Worm (Caenorhabditis elegans) whole organism, L2 larva: ENCODE data around the gene C18E9.5.

Source experiments
- C34F6.9 ChIP-seq: fragments of 150-350 bp; optimal IDR thresholded peaks from 2 replicates; lab custom pipeline; 2014; ENCODE audit warnings: missing biosample characterization, missing genetic modification characterization
- R02D3.7 ChIP-seq: fragments of 150-350 bp; optimal IDR thresholded peaks from 2 replicates; lab custom pipeline; 2014; ENCODE audit warnings: missing biosample characterization, missing genetic modification characterization
- Y55F3AM.14 ChIP-seq: fragments of 200-800 bp; sonication (Bioruptor generic); optimal IDR thresholded peaks from 2 replicates; lab custom pipeline; 2018; ENCODE audit warnings: mild to moderate bottlenecking, missing genetic modification characterization, missing compliant biosample characterization
- ZK546.5 ChIP-seq: sonication (generic microtip); optimal IDR thresholded peaks from 2 replicates; lab custom pipeline; 2017; ENCODE audit warnings: missing biosample characterization, missing genetic modification characterization
- alr-1 ChIP-seq: fragments of 150-350 bp; optimal IDR thresholded peaks from 2 replicates; lab custom pipeline; 2014; ENCODE audit warnings: missing biosample characterization, missing genetic modification characterization
- aly-2 ChIP-seq: fragments of 150-350 bp; optimal IDR thresholded peaks from 2 replicates; lab custom pipeline; 2014; ENCODE audit warnings: missing biosample characterization, missing genetic modification characterization
- ceh-16 ChIP-seq: fragments of 150-350 bp; optimal IDR thresholded peaks from 2 replicates; lab custom pipeline; 2014; ENCODE audit warnings: missing biosample characterization, missing genetic modification characterization
- ceh-82 ChIP-seq: fragments of 150-350 bp; optimal IDR thresholded peaks from 2 replicates; lab custom pipeline; 2014; ENCODE audit warnings: missing biosample characterization, missing genetic modification characterization
- crh-2 ChIP-seq: sonication (generic microtip); optimal IDR thresholded peaks from 2 replicates; lab custom pipeline; 2017; ENCODE audit warnings: missing biosample characterization, missing genetic modification characterization
- dmd-4 ChIP-seq: sonication (generic microtip); optimal IDR thresholded peaks from 2 replicates; lab custom pipeline; 2017; ENCODE audit warnings: missing biosample characterization, missing genetic modification characterization
- egl-27 ChIP-seq: sonication (generic microtip); optimal IDR thresholded peaks from 3 replicates; lab custom pipeline; 2017; ENCODE audit warnings: missing biosample characterization, missing genetic modification reagents, missing genetic modification characterization
- elt-1 ChIP-seq: fragments of 150-350 bp; optimal IDR thresholded peaks from 2 replicates; lab custom pipeline; 2014; ENCODE audit warnings: missing biosample characterization, missing genetic modification characterization
- fos-1 ChIP-seq: fragments of 150-350 bp; optimal IDR thresholded peaks from 2 replicates; lab custom pipeline; 2014; ENCODE audit warnings: missing biosample characterization, missing genetic modification characterization
- gmeb-1 ChIP-seq: fragments of 150-350 bp; optimal IDR thresholded peaks from 2 replicates; lab custom pipeline; 2014; ENCODE audit warnings: missing biosample characterization, missing genetic modification characterization
- lin-11 ChIP-seq: fragments of 150-350 bp; sonication (generic microtip); optimal IDR thresholded peaks from 2 replicates; lab custom pipeline; 2014; ENCODE audit warnings: missing biosample characterization, missing genetic modification characterization, inconsistent platforms, mixed read lengths
- lin-13 ChIP-seq: fragments of 150-350 bp; optimal IDR thresholded peaks from 2 replicates; lab custom pipeline; 2014; ENCODE audit warnings: missing biosample characterization, missing genetic modification reagents, missing genetic modification characterization
- lin-39 ChIP-seq: fragments of 150-350 bp; optimal IDR thresholded peaks from 2 replicates; lab custom pipeline; 2014; ENCODE audit warnings: missing biosample characterization, missing genetic modification reagents, missing genetic modification characterization
- lsy-2 ChIP-seq, 2 experiments: fragments of 150-350 bp in 1 of 2; sonication (generic microtip) in 1 of 2; optimal IDR thresholded peaks; 2 replicates each; lab custom pipeline; 2014 to 2017; ENCODE audit warnings: missing biosample characterization in 2 of 2, missing genetic modification characterization in 2 of 2
- mab-5 ChIP-seq: fragments of 150-350 bp; optimal IDR thresholded peaks from 2 replicates; lab custom pipeline; 2014; ENCODE audit warnings: missing biosample characterization, missing genetic modification characterization
- mbf-1 ChIP-seq: sonication (generic microtip); optimal IDR thresholded peaks from 2 replicates; lab custom pipeline; 2017; ENCODE audit warnings: missing biosample characterization, missing genetic modification characterization
- mdl-1 ChIP-seq, 2 experiments: fragments of 150-350 bp in 1 of 2; sonication (generic microtip) in 1 of 2; optimal IDR thresholded peaks; 2 replicates each; lab custom pipeline; 2017; ENCODE audit warnings: missing biosample characterization in 2 of 2, missing genetic modification characterization in 2 of 2
- nhr-10 ChIP-seq: sonication (generic microtip); optimal IDR thresholded peaks from 2 replicates; lab custom pipeline; 2017; ENCODE audit warnings: missing biosample characterization, missing genetic modification characterization
- nhr-11 ChIP-seq: fragments of 150-350 bp; optimal IDR thresholded peaks from 2 replicates; lab custom pipeline; 2014; ENCODE audit warnings: missing biosample characterization, missing genetic modification characterization
- nhr-129 ChIP-seq: fragments of 150-350 bp; optimal IDR thresholded peaks from 2 replicates; lab custom pipeline; 2014; ENCODE audit warnings: missing biosample characterization, missing genetic modification characterization
- nhr-21 ChIP-seq: fragments of 150-350 bp; optimal IDR thresholded peaks from 2 replicates; lab custom pipeline; 2014; ENCODE audit warnings: missing biosample characterization, missing genetic modification characterization
- nhr-23 ChIP-seq: fragments of 150-350 bp; optimal IDR thresholded peaks from 2 replicates; lab custom pipeline; 2014; ENCODE audit warnings: missing biosample characterization, missing genetic modification reagents, missing genetic modification characterization
- nhr-237 ChIP-seq: fragments of 150-350 bp; optimal IDR thresholded peaks from 2 replicates; lab custom pipeline; 2014; ENCODE audit warnings: missing biosample characterization, missing genetic modification characterization
- nhr-25 ChIP-seq: fragments of 150-350 bp; sonication (generic microtip); optimal IDR thresholded peaks from 3 replicates; lab custom pipeline; 2014; ENCODE audit warnings: missing biosample characterization, missing genetic modification characterization
- nhr-77 ChIP-seq: fragments of 150-350 bp; optimal IDR thresholded peaks from 2 replicates; lab custom pipeline; 2014; ENCODE audit warnings: missing biosample characterization, missing genetic modification characterization
- sem-4 ChIP-seq: fragments of 150-350 bp; optimal IDR thresholded peaks from 2 replicates; lab custom pipeline; 2014; ENCODE audit warnings: missing biosample characterization, missing genetic modification reagents, missing genetic modification characterization
- skn-1 ChIP-seq: sonication (generic microtip); optimal IDR thresholded peaks from 2 replicates; lab custom pipeline; 2017; ENCODE audit warnings: missing biosample characterization, missing genetic modification characterization
- sma-3 ChIP-seq: sonication (generic microtip); optimal IDR thresholded peaks from 2 replicates; lab custom pipeline; 2016; ENCODE audit warnings: missing genetic modification reagents, missing genetic modification characterization, missing compliant biosample characterization
- unc-39 ChIP-seq: fragments of 150-350 bp; optimal IDR thresholded peaks from 2 replicates; lab custom pipeline; 2014; ENCODE audit warnings: missing biosample characterization, missing genetic modification characterization
- unc-55 ChIP-seq: fragments of 150-350 bp; sonication (generic microtip); optimal IDR thresholded peaks from 3 replicates; lab custom pipeline; 2014; ENCODE audit warnings: missing biosample characterization, missing genetic modification reagents, missing genetic modification characterization
- unc-62 ChIP-seq: fragments of 150-350 bp; optimal IDR thresholded peaks from 2 replicates; lab custom pipeline; 2014; ENCODE audit warnings: missing biosample characterization, missing genetic modification reagents, missing genetic modification characterization
- zag-1 ChIP-seq: fragments of 150-350 bp; optimal IDR thresholded peaks from 2 replicates; lab custom pipeline; 2014; ENCODE audit warnings: missing biosample characterization, missing genetic modification characterization
- ztf-1 ChIP-seq: fragments of 200-800 bp; sonication (Bioruptor generic); conservative IDR thresholded peaks from 2 replicates; pipeline ENCODE4 v1.3.6; 2022; ENCODE audit warnings: missing genetic modification characterization, missing compliant biosample characterization
- ztf-11 ChIP-seq: sonication (generic microtip); optimal IDR thresholded peaks from 2 replicates; lab custom pipeline; 2017; ENCODE audit warnings: missing biosample characterization, missing genetic modification characterization
- ztf-4 ChIP-seq: fragments of 150-350 bp; optimal IDR thresholded peaks from 2 replicates; lab custom pipeline; 2014; ENCODE audit warnings: missing biosample characterization, missing genetic modification characterization

C18E9.5 gene

DNA sequence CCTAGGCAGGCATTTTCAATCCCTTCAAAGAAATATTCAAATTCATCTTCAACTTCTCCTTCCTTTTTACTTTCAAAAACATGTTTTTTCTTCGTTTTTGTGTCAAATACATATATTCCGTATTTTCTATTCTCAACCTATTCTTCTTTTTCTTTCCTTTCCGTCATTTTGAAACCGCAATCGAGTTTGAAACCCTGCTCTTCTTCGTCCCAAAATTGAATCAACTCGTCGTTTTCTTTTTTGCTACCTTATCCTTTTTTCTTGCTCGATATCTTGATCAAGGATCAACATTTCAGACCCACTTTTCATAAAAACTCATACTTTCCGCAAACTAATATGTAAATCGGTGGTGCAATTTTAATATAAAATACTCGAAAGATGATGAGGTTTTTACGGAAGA is 24.6 kb upstream of the C18E9.5 start:
- TF ChIP-seq ztf-4 (no peak), nhr-10 (tag; lab: Kevin White, UChicago) (no peak), nhr-11 (tag; lab: Kevin White, UChicago) (no peak), mab-5 (tag; lab: Kevin White, UChicago) (no peak), ceh-16 (tag; lab: Kevin White, UChicago) (no peak), lin-39 (no peak), aly-2 (tag; lab: Kevin White, UChicago) (no peak), lsy-2 (tag; optimal IDR thresholded peaks at IDR 0.05; lab: Kevin White, UChicago) (no peak), egl-27 (tag; lab: Kevin White, UChicago) (no peak), C34F6.9 (tag; lab: Kevin White, UChicago) (no peak), sma-3 (GFP tag; lab: Kevin White, UChicago) (no peak)

DNA sequence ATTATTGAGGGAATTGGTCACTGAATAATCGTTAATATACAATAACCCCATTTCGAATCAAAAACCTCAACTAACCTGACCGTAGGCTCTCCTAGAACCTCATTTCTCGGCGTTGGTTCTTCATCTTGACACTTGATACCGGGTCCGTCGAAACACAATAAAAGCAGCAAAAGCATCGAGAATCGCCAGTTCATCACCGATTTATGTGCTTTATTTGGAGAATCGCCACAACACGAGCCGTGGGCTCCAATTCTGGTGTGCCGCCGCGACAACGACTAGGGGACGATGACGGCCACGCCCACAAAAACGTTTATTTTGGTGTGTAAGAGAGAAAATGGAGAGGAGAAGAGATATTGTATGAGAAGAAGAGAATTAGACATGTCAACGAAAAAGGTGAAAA is 22.4 kb upstream of the C18E9.5 start, which contains the start of gene cutl-15:
TSS of gene cutl-15 (minus strand) at position 298 of the 400 bp plus-strand sequence.
- TF ChIP-seq lsy-2 (tag; optimal IDR thresholded peaks at IDR 0.05; lab: Kevin White, UChicago): no peak
- no peak for TF ChIP-seq ZK546.5 (tag; lab: Kevin White, UChicago)
- TF ChIP-seq Y55F3AM.14: no peak
- TF ChIP-seq unc-62: no peak
- no peak for TF ChIP-seq ceh-82
- no peak for TF ChIP-seq nhr-25 (tag; lab: Kevin White, UChicago)
- no peak for TF ChIP-seq lin-13 (GFP tag; lab: Kevin White, UChicago)
- no peak for TF ChIP-seq nhr-10 (tag; lab: Kevin White, UChicago)
- no peak for TF ChIP-seq skn-1
- TF ChIP-seq ztf-1: no peak
- no peak for TF ChIP-seq crh-2 (tag; lab: Kevin White, UChicago)
- no peak for TF ChIP-seq gmeb-1 (tag; lab: Kevin White, UChicago)
- TF ChIP-seq nhr-129 (tag; lab: Kevin White, UChicago): no peak
- TF ChIP-seq ceh-16 (tag; lab: Kevin White, UChicago): no peak
- no peak for TF ChIP-seq elt-1 (tag; lab: Kevin White, UChicago)
- TF ChIP-seq ztf-11 (tag; lab: Kevin White, UChicago): no peak
- TF ChIP-seq alr-1 (tag; lab: Kevin White, UChicago): no peak
- no peak for TF ChIP-seq zag-1 (tag; lab: Kevin White, UChicago)
- no peak for TF ChIP-seq nhr-23
- TF ChIP-seq mab-5 (tag; lab: Kevin White, UChicago): no peak

ce11 chrII:8948640-8949039 is 21.1 kb upstream of the C18E9.5 start:
- TF ChIP-seq unc-39 (tag; lab: Kevin White, UChicago) (no peak), Y55F3AM.14 (no peak)

- no peak for TF ChIP-seq nhr-23
- no peak for TF ChIP-seq egl-27 (tag; lab: Kevin White, UChicago)
- TF ChIP-seq lin-11: no peak
- no peak for TF ChIP-seq ztf-4
- no peak for TF ChIP-seq dmd-4 (tag; lab: Kevin White, UChicago)
- TF ChIP-seq mbf-1 (tag; lab: Kevin White, UChicago): no peak
- TF ChIP-seq sem-4 (tag; lab: Kevin White, UChicago): no peak
- TF ChIP-seq nhr-25 (tag; lab: Kevin White, UChicago): no peak
- no peak for TF ChIP-seq nhr-77
- TF ChIP-seq nhr-21 (tag; lab: Kevin White, UChicago): no peak
- no peak for TF ChIP-seq mdl-1 (tag; optimal IDR thresholded peaks at IDR 0.05; lab: Kevin White, UChicago)
- TF ChIP-seq C34F6.9 (tag; lab: Kevin White, UChicago): no peak
- TF ChIP-seq nhr-237: no peak
- no peak for TF ChIP-seq R02D3.7
- no peak for TF ChIP-seq unc-55
- no peak for TF ChIP-seq fos-1 (tag; lab: Kevin White, UChicago)
These were observed 18.5 kb upstream of the C18E9.5 start for ce11 chrII:8951270-8951669.
